Fruit fly (Drosophila melanogaster): Measurements from ENCODE around the gene CG12375.

The CG12375 gene

dm6 chr2L:8162307-8163024 is 35.8 kb upstream of the CG12375 start, which contains the start of gene Acbp1:
Gene Acbp1 (minus strand): TSS chr2L:8162452.
- TF ChIP-seq twi (tag; optimal IDR thresholded peaks at IDR 0.05), result peak; percentile 97
- TF ChIP-seq CG11723 (GFP tag; optimal IDR thresholded peaks at IDR 0.05), result peak; percentile 96
- TF ChIP-seq CG8290 (GFP tag; optimal IDR thresholded peaks at IDR 0.05), result peak; percentile 84
- peak; percentile 83 to 90 for TF ChIP-seq CG8290 (tag; optimal IDR thresholded peaks at IDR 0.05)
- TF ChIP-seq sim (GFP tag; IDR thresholded peaks at IDR 0.05), result peak; percentile 68
- no peak for TF ChIP-seq pan (optimal IDR thresholded peaks at IDR 0.05)
- peak in 1 of 2 experiments; percentile 89 for TF ChIP-seq pan (GFP tag; optimal IDR thresholded peaks at IDR 0.05 in 1 of 2, IDR thresholded peaks at IDR 0.05 in 1 of 2)
- peak; percentile 64 for TF ChIP-seq CG4360 (GFP tag; IDR thresholded peaks at IDR 0.05)
- TF ChIP-seq HLH3B (GFP tag; IDR thresholded peaks at IDR 0.05), result peak; percentile 90
- peak; percentile 85 for TF ChIP-seq otp (GFP tag; IDR thresholded peaks at IDR 0.05)
- TF ChIP-seq CG17385 (GFP tag; optimal IDR thresholded peaks at IDR 0.05), result peak; percentile 95
- TF ChIP-seq CG4730 (GFP tag; IDR thresholded peaks at IDR 0.05), result peak; percentile 88
- peak; percentile 89 for TF ChIP-seq corto (GFP tag; optimal IDR thresholded peaks at IDR 0.05)
- peak; percentile 97 for TF ChIP-seq salm (tag; optimal IDR thresholded peaks at IDR 0.05)
- no peak for TF ChIP-seq Doc2 (GFP tag; IDR thresholded peaks at IDR 0.05)
- peak; percentile 93 for TF ChIP-seq CG34422 (GFP tag; IDR thresholded peaks at IDR 0.05)
- peak; percentile 98 for TF ChIP-seq CG3281 (GFP tag; optimal IDR thresholded peaks at IDR 0.05)
- peak; percentile 95 for TF ChIP-seq NfI (GFP tag; optimal IDR thresholded peaks at IDR 0.05)
- peak; percentile 94 for TF ChIP-seq CG11695 (GFP tag; IDR thresholded peaks at IDR 0.05)
- TF ChIP-seq Aef1 (GFP tag; IDR thresholded peaks at IDR 0.05), result peak; percentile 90
- peak; percentile 97 for TF ChIP-seq YL-1 (GFP tag; optimal IDR thresholded peaks at IDR 0.05)
- TF ChIP-seq pros (GFP tag; optimal IDR thresholded peaks at IDR 0.05), result peak; percentile 93
- TF ChIP-seq Sox102F (GFP tag; optimal IDR thresholded peaks at IDR 0.05), result peak; percentile 95
- peak; percentile 82 for TF ChIP-seq CG3838 (GFP tag; optimal IDR thresholded peaks at IDR 0.05)
- TF ChIP-seq CTCF (GFP tag; optimal IDR thresholded peaks at IDR 0.05), result peak; percentile 65
- TF ChIP-seq stwl (tag; optimal IDR thresholded peaks at IDR 0.05), result peak; percentile 96
- peak; percentile 86 for TF ChIP-seq btn (GFP tag; optimal IDR thresholded peaks at IDR 0.05)
- peak; percentile 88 for TF ChIP-seq Dref (GFP tag; IDR thresholded peaks at IDR 0.05)
- peak; percentile 97 for TF ChIP-seq lilli (GFP tag; optimal IDR thresholded peaks at IDR 0.05)
- TF ChIP-seq CG1233 (GFP tag; optimal IDR thresholded peaks at IDR 0.05), result peak; percentile 97
- TF ChIP-seq odd (GFP tag; optimal IDR thresholded peaks at IDR 0.05), result peak; percentile 99
- TF ChIP-seq Sry-β (GFP tag; optimal IDR thresholded peaks at IDR 0.05), result peak; percentile 62
- TF ChIP-seq ham (GFP tag; IDR thresholded peaks at IDR 0.05), result peak; percentile 50; the same call in 1 of the 2 replicates
- peak in 1 of 2 experiments; percentile 92 for TF ChIP-seq Hr78 (GFP tag; optimal IDR thresholded peaks at IDR 0.05)
- peak; percentile 39 for TF ChIP-seq CG43689 (GFP tag; IDR thresholded peaks at IDR 0.05)
- TF ChIP-seq CG10431 (GFP tag; optimal IDR thresholded peaks at IDR 0.05), result peak; percentile 94
- TF ChIP-seq mam (GFP tag; optimal IDR thresholded peaks at IDR 0.05), result peak; percentile 98
- no peak for TF ChIP-seq Dfd (GFP tag; optimal IDR thresholded peaks at IDR 0.05)
- TF ChIP-seq ERR (GFP tag; optimal IDR thresholded peaks at IDR 0.05), result peak; percentile 95
- peak; percentile 93 to 96 for TF ChIP-seq dpn (GFP tag; optimal IDR thresholded peaks at IDR 0.05)
- TF ChIP-seq dimm (GFP tag; IDR thresholded peaks at IDR 0.05), result peak; percentile 79
- no peak for TF ChIP-seq prd (optimal IDR thresholded peaks at IDR 0.05)
- peak; percentile 92 for TF ChIP-seq prd (GFP tag; IDR thresholded peaks at IDR 0.05)
- TF ChIP-seq CG7556 (GFP tag; optimal IDR thresholded peaks at IDR 0.05), result peak; percentile 98
- TF ChIP-seq pum (GFP tag; optimal IDR thresholded peaks at IDR 0.05), result peak; percentile 96
- peak; percentile 82 for TF ChIP-seq CG7357 (GFP tag; IDR thresholded peaks at IDR 0.05)
- peak; percentile 82 for TF ChIP-seq disco-r (GFP tag; optimal IDR thresholded peaks at IDR 0.05)
- peak; percentile 73 for TF ChIP-seq CG31388 (GFP tag; optimal IDR thresholded peaks at IDR 0.05)
- TF ChIP-seq nau (GFP tag; optimal IDR thresholded peaks at IDR 0.05), result peak; percentile 96
- TF ChIP-seq CG2712 (tag; optimal IDR thresholded peaks at IDR 0.05), result peak; percentile 99
- TF ChIP-seq CG13775 (GFP tag; optimal IDR thresholded peaks at IDR 0.05), result peak; percentile 97
